Worm (Caenorhabditis elegans) whole organism, L3 larva: ENCODE results near the gene smf-1.

ENCODE experiments used
- ama-1 ChIP-seq: fragments of 150-350 bp; optimal IDR thresholded peaks from 2 replicates; lab custom pipeline; 2018
- jun-1 ChIP-seq: fragments of 150-350 bp; optimal IDR thresholded peaks from 2 replicates; lab custom pipeline; 2014; ENCODE audit warnings: missing biosample characterization, missing genetic modification reagents, missing genetic modification characterization

ce11 chrX:6691653-6692052 is 31.2 kb downstream of the smf-1 start:
- TF ChIP-seq ama-1 (lab: Kevin White, UChicago), result no peak
- TF ChIP-seq jun-1 (tag; lab: Kevin White, UChicago), result no peak
